Worm (Caenorhabditis elegans) whole organism, L4/young adult: Measurements from ENCODE around the gene idpp-3.

ENCODE experiments used
- dao-5 ChIP-seq: sonication (generic microtip); optimal IDR thresholded peaks from 2 replicates; lab custom pipeline; 2016; ENCODE audit warnings: missing genotype, missing genetic modification characterization, moderate library complexity, missing compliant biosample characterization
- him-1 ChIP-seq: sonication (generic microtip); optimal IDR thresholded peaks from 2 replicates; lab custom pipeline; 2016; ENCODE audit warnings: missing genotype, missing genetic modification reagents, missing genetic modification characterization, missing compliant biosample characterization

DNA sequence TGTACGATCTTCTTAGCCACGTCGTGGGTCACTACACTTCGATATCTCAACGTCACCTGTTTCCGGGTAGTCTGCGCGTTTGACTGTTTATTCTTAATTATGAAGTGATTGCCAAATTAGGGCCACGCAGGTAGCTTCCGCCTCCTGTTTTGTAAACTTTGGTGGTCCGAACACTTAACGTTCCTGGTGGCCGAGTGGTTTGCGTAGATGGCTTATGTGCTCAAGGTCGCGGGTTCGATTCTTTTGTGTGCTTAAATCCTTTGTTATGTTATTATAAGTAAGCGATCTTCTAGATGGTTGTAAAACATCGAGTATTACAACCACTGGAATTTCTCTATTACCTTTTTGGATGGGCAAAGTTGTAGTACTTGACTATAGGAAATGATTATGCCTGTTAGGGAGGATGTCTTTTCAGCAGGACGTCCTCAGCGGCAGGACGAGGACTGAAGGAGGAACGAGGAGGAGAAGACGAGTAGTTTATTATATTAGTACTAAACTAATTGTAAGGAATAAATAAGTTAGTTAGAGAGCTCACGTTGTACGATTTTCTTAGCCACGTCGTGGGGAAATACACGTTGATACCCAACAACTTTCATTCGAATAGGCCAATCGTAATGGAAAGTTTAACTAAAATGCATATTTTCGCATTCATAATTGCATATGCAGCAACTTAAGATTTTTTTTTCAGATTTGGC, 15.6 kb upstream of the idpp-3 start:
- TF ChIP-seq him-1 (tag; lab: Kevin White, UChicago): no peak
- no peak for TF ChIP-seq dao-5 (tag; lab: Kevin White, UChicago)
